Fruit fly (Drosophila melanogaster) whole organism, pupa: ENCODE results near the gene Roc1a.

Experiments
- CG10348 ChIP-seq: fragments of 200-800 bp; sonication (Bioruptor generic); IDR thresholded peaks from 2 replicates; pipeline ENCODE4 v1.3.6; 2022; ENCODE audit warnings: missing biosample characterization, missing genetic modification characterization
- CG12605 ChIP-seq: fragments of 200-800 bp; sonication (Bioruptor generic); IDR thresholded peaks from 2 replicates; pipeline ENCODE4 v1.3.6; 2022; ENCODE audit warnings: missing biosample characterization, missing genetic modification characterization
- CG13204 ChIP-seq: fragments of 200-800 bp; sonication (Bioruptor generic); optimal IDR thresholded peaks from 2 replicates; lab custom pipeline; 2018; ENCODE audit warnings: missing biosample characterization, mild to moderate bottlenecking, missing genetic modification characterization, moderate library complexity
- CG14655 ChIP-seq: fragments of 200-800 bp; sonication (Bioruptor generic); optimal IDR thresholded peaks from 3 replicates; lab custom pipeline; 2017; ENCODE audit warnings: mild to moderate bottlenecking, missing biosample characterization, missing genetic modification reagents, missing genetic modification characterization
- CG15710 ChIP-seq: fragments of 200-800 bp; sonication (Bioruptor generic); optimal IDR thresholded peaks from 2 replicates; lab custom pipeline; 2018; ENCODE audit warnings: missing biosample characterization, mild to moderate bottlenecking, missing genetic modification characterization, moderate library complexity
- CG17806 ChIP-seq: fragments of 200-800 bp; sonication (Bioruptor generic); optimal IDR thresholded peaks from 2 replicates; lab custom pipeline; 2018; ENCODE audit warnings: missing biosample characterization, mild to moderate bottlenecking, missing genetic modification characterization, moderate library complexity
- CG32121 ChIP-seq: fragments of 200-800 bp; sonication (Bioruptor generic); IDR thresholded peaks from 2 replicates; pipeline ENCODE4 v1.3.6; 2022; ENCODE audit warnings: missing biosample characterization, missing genetic modification characterization
- CG34367 ChIP-seq: fragments of 200-800 bp; sonication (Bioruptor generic); optimal IDR thresholded peaks from 2 replicates; lab custom pipeline; 2018; ENCODE audit warnings: missing biosample characterization, mild to moderate bottlenecking, missing genetic modification characterization
- CG4496 ChIP-seq: fragments of 200-800 bp; sonication (Bioruptor generic); IDR thresholded peaks from 3 replicates; pipeline ENCODE4 v1.3.6; 2022; ENCODE audit warnings: missing biosample characterization, missing genetic modification characterization
- CG8159 ChIP-seq: fragments of 200-800 bp; sonication (Bioruptor generic); optimal IDR thresholded peaks from 3 replicates; lab custom pipeline; 2018; ENCODE audit warnings: missing biosample characterization, mild to moderate bottlenecking, missing genetic modification characterization, moderate library complexity
- CG8301 ChIP-seq: fragments of 200-800 bp; sonication (Bioruptor generic); optimal IDR thresholded peaks from 2 replicates; lab custom pipeline; 2018; ENCODE audit warnings: missing biosample characterization, mild to moderate bottlenecking, missing genetic modification characterization
- CG9948 ChIP-seq: fragments of 200-800 bp; sonication (Bioruptor generic); optimal IDR thresholded peaks from 2 replicates; lab custom pipeline; 2018; ENCODE audit warnings: missing biosample characterization, mild to moderate bottlenecking, missing genetic modification characterization, moderate library complexity
- D1 ChIP-seq: fragments of 200-800 bp; sonication (Bioruptor generic); optimal IDR thresholded peaks from 2 replicates; lab custom pipeline; 2018; ENCODE audit warnings: missing biosample characterization, mild to moderate bottlenecking, missing genetic modification characterization, moderate library complexity
- EcR ChIP-seq: fragments of 200-800 bp; sonication (Bioruptor generic); optimal IDR thresholded peaks from 3 replicates; lab custom pipeline; 2019; ENCODE audit warnings: missing biosample characterization, missing genetic modification characterization, mild to moderate bottlenecking, moderate library complexity, missing genetic modification reagents
- Ets98B ChIP-seq: fragments of 200-800 bp; sonication (Bioruptor generic); IDR thresholded peaks from 2 replicates; pipeline ENCODE4 v1.3.6; 2022; ENCODE audit warnings: missing biosample characterization, missing genetic modification characterization
- Pif1A ChIP-seq: fragments of 200-800 bp; sonication (Bioruptor generic); optimal IDR thresholded peaks from 3 replicates; lab custom pipeline; 2016; ENCODE audit warnings: missing biosample characterization, missing genetic modification characterization
- Pif1B ChIP-seq: fragments of 200-800 bp; sonication (Bioruptor generic); optimal IDR thresholded peaks from 3 replicates; lab custom pipeline; 2016; ENCODE audit warnings: missing biosample characterization, missing genetic modification characterization
- Snoo ChIP-seq: fragments of 200-800 bp; sonication (Bioruptor generic); optimal IDR thresholded peaks from 3 replicates; lab custom pipeline; 2017; ENCODE audit warnings: missing biosample characterization, mild to moderate bottlenecking, missing genetic modification characterization, inconsistent platforms
- fd96Ca ChIP-seq: fragments of 200-800 bp; sonication (Bioruptor generic); IDR thresholded peaks from 3 replicates; pipeline ENCODE4 v1.3.6; 2022; ENCODE audit warnings: missing biosample characterization, missing genetic modification characterization
- gl ChIP-seq: fragments of 200-800 bp; sonication (Bioruptor generic); optimal IDR thresholded peaks from 2 replicates; lab custom pipeline; 2018; ENCODE audit warnings: missing biosample characterization, mild to moderate bottlenecking, missing genetic modification characterization
- rn ChIP-seq: fragments of 200-800 bp; sonication (Bioruptor generic); IDR thresholded peaks from 2 replicates; pipeline ENCODE4 v1.3.6; 2022; ENCODE audit warnings: missing biosample characterization, missing genetic modification characterization

Roc1a gene

DNA sequence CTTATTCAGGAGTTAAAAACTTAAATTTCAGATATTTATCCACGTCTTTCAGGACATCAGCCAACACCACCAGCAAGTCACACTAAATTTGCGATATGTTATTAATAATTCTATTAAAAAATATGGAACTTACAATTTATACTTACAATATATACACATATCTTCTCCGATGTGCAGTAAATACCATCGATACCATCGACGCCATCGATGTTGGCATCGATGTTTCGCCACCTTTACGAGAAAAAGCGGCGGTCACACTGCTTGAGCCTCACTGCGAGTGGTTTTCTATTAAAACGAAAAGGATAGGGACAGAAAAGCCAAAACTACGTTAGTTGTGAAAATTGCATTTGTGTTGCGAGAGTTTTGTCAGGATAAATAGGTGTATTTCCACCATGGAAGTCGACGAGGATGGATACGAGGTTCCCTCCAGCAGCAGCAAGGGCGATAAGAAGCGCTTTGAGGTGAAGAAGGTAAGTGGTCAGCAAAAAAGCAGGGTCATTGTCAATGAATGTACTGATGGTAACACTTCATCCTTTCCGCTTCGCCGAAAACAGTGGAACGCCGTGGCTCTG lies at the start of gene Roc1a:
Gene Roc1a (plus strand): TSS at position 249 of the 572 bp plus-strand sequence.
- TF ChIP-seq CG34367 (tag; lab: Kevin White, UChicago) (no peak), CG14655 (GFP tag; lab: Kevin White, UChicago) (no peak), gl (tag; lab: Kevin White, UChicago) (no peak), CG13204 (GFP tag; lab: Kevin White, UChicago) (no peak), Snoo (tag; lab: Kevin White, UChicago) (no peak), EcR (GFP tag; lab: Kevin White, UChicago) (peak; percentile 16), CG17806 (no peak), Pif1B (GFP tag; lab: Kevin White, UChicago) (no peak), Ets98B (peak; percentile 17; the same call in 1 of the 2 replicates), CG12605 (no peak), CG15710 (tag; lab: Kevin White, UChicago) (no peak), CG8301 (tag; lab: Kevin White, UChicago) (no peak), rn (GFP tag; lab: Robert Waterston, UW) (no peak)

DNA sequence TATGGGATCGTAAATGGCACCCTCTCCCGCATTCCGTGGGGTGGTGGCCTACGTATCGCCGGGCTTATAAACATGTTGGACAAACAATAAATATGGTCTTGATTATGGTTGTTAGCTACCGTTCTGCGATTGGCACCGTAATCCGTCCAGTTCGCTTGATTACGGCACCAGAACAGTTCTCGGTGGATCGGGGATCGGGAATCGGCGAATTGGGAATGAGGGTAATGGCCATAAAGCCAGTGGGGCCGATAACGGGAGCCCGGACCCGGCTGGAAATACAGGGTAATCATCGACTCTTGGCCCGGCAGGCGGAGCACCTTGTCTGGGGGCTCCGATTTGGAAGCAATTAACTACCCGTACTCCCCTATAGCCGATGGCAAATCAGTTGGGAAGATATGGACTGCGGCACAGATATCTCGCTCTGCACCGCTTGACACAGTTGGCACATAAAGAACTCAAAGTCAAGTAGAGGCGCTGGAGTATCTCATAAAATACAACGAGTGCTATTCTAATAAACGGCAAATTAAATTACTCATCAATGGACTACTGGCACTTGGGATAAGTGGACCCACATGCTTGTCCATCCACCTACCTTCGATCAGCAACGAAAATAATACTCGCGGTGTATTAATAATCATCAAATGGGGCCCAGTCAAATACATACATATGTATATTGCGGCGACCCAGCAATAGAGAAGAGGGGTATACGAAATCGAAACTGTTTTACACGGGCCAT lies 48.6 kb upstream of the Roc1a start:
- TF ChIP-seq CG8301 (tag; lab: Kevin White, UChicago): no peak
- no peak for TF ChIP-seq fd96Ca (GFP tag; lab: Robert Waterston, UW)
- no peak for TF ChIP-seq Pif1A (GFP tag; lab: Kevin White, UChicago)
- no peak for TF ChIP-seq Ets98B
- no peak for TF ChIP-seq Pif1B (GFP tag; lab: Kevin White, UChicago)
- TF ChIP-seq CG8159 (tag; lab: Kevin White, UChicago): no peak
- TF ChIP-seq CG4496: no peak
- TF ChIP-seq EcR (GFP tag; lab: Kevin White, UChicago): no peak
- TF ChIP-seq CG10348 (GFP tag; lab: Robert Waterston, UW): no peak
- no peak for TF ChIP-seq Snoo (tag; lab: Kevin White, UChicago)
- TF ChIP-seq CG34367 (tag; lab: Kevin White, UChicago): no peak
- TF ChIP-seq CG9948 (tag; lab: Kevin White, UChicago): no peak
- TF ChIP-seq CG17806: no peak
- no peak for TF ChIP-seq CG12605
- TF ChIP-seq D1: no peak
- no peak for TF ChIP-seq rn (GFP tag; lab: Robert Waterston, UW)
- TF ChIP-seq CG15710 (tag; lab: Kevin White, UChicago): no peak
- no peak for TF ChIP-seq CG32121 (GFP tag; lab: Robert Waterston, UW)
- TF ChIP-seq CG13204 (GFP tag; lab: Kevin White, UChicago): no peak
- TF ChIP-seq CG14655 (GFP tag; lab: Kevin White, UChicago): no peak

DNA sequence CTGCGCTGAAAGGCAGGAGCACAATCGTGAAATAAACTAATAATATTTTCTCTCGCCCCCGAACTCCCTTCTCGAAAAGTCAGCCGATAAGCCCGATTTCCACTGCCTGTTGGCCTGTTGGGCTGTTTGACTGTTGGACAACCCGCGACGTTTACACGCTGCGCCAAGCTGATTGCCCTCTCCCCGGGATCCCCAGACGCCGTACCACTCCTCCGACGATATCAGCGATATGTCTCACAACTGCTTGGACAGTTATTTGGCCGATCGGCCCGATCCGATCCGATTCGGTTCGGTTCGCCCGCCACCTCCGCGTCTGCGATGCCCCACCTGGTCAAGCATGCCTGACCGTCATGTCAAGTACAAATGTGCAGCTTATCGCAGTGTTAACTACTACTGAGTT lies 47.4 kb upstream of the Roc1a start:
- TF ChIP-seq CG15710 (tag; lab: Kevin White, UChicago): no peak
- no peak for TF ChIP-seq Snoo (tag; lab: Kevin White, UChicago)
- no peak for TF ChIP-seq CG34367 (tag; lab: Kevin White, UChicago)
- TF ChIP-seq CG17806: no peak
- no peak for TF ChIP-seq CG10348 (GFP tag; lab: Robert Waterston, UW)
- no peak for TF ChIP-seq Pif1A (GFP tag; lab: Kevin White, UChicago)
- no peak for TF ChIP-seq CG12605
- no peak for TF ChIP-seq CG14655 (GFP tag; lab: Kevin White, UChicago)
- TF ChIP-seq Pif1B (GFP tag; lab: Kevin White, UChicago): no peak
- TF ChIP-seq rn (GFP tag; lab: Robert Waterston, UW): no peak
- TF ChIP-seq CG8159 (tag; lab: Kevin White, UChicago): no peak
- TF ChIP-seq Ets98B: no peak
- TF ChIP-seq CG8301 (tag; lab: Kevin White, UChicago): no peak
- TF ChIP-seq CG13204 (GFP tag; lab: Kevin White, UChicago): no peak
- no peak for TF ChIP-seq CG9948 (tag; lab: Kevin White, UChicago)
- no peak for TF ChIP-seq CG32121 (GFP tag; lab: Robert Waterston, UW)
- TF ChIP-seq gl (tag; lab: Kevin White, UChicago): no peak
- TF ChIP-seq fd96Ca (GFP tag; lab: Robert Waterston, UW): no peak
- TF ChIP-seq EcR (GFP tag; lab: Kevin White, UChicago): no peak
- TF ChIP-seq, all 21 proteins: peak for 0

- TF ChIP-seq CG8159 (tag; lab: Kevin White, UChicago) (no peak), CG10348 (GFP tag; lab: Robert Waterston, UW) (no peak), Snoo (tag; lab: Kevin White, UChicago) (no peak), CG32121 (GFP tag; lab: Robert Waterston, UW) (no peak), CG12605 (no peak), EcR (GFP tag; lab: Kevin White, UChicago) (no peak), CG17806 (no peak), CG14655 (GFP tag; lab: Kevin White, UChicago) (no peak)
These were observed 45.1 kb upstream of the Roc1a start for dm6 chrX:601984-602383.

DNA sequence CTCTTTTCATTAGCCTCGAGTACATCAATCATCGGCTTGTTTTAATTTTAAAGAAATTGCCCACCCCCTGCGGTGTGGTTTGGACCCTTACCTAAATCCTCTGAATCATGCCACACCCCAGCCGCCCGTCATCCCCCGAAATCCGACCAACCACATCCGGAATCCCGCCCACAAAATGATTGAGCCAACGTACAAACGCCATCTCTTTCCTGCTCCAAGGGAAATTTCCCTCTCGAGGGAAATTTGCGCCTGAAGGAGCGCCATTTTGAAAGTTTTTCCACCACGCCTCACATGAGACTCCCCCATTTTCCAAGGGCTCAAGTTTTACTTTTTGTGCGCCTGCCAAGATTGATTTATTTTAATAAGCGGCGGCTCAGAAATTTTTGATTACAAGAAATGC lies 37.1 kb upstream of the Roc1a start:
- TF ChIP-seq CG4496 (no peak), EcR (GFP tag; lab: Kevin White, UChicago) (no peak)
